Fruit fly (Drosophila melanogaster) whole organism, embryonic: ENCODE results near the gene DEF8.

ENCODE experiments used
- CG10147 ChIP-seq: fragments of 200-800 bp; sonication (Bioruptor generic); optimal IDR thresholded peaks from 2 replicates; lab custom pipeline; 2019; ENCODE audit warnings: missing biosample characterization, mild to moderate bottlenecking, missing genetic modification characterization, moderate library complexity
- CG1024 ChIP-seq: fragments of 200-800 bp; sonication (Bioruptor generic); IDR thresholded peaks from 2 replicates; pipeline ENCODE4 v1.3.6; 2022; ENCODE audit warnings: missing biosample characterization, missing genetic modification characterization
- CG10565 ChIP-seq: fragments of 200-800 bp; sonication (Bioruptor generic); optimal IDR thresholded peaks from 3 replicates; lab custom pipeline; 2016; ENCODE audit warnings: missing biosample characterization, mild to moderate bottlenecking, missing genetic modification characterization
- CG10959 ChIP-seq: fragments of 200-800 bp; sonication (Bioruptor generic); IDR thresholded peaks from 2 replicates; pipeline ENCODE4 v1.3.6; 2022; ENCODE audit warnings: missing biosample characterization, missing genetic modification characterization
- CG10979 ChIP-seq: fragments of 200-800 bp; sonication (Bioruptor generic); optimal IDR thresholded peaks from 2 replicates; lab custom pipeline; 2018; ENCODE audit warnings: missing biosample characterization, mild to moderate bottlenecking, missing genetic modification characterization, moderate library complexity
- CG11093 ChIP-seq: fragments of 200-800 bp; sonication (Bioruptor generic); IDR thresholded peaks from 3 replicates; pipeline ENCODE4 v1.3.6; 2022; ENCODE audit warnings: missing biosample characterization, missing genetic modification characterization
- CG12299 ChIP-seq: fragments of 200-800 bp; sonication (Bioruptor generic); optimal IDR thresholded peaks from 2 replicates; lab custom pipeline; 2018; ENCODE audit warnings: missing biosample characterization, mild to moderate bottlenecking, missing genetic modification characterization
- CG1233 ChIP-seq: fragments of 200-800 bp; sonication (Bioruptor generic); optimal IDR thresholded peaks from 4 replicates; lab custom pipeline; 2018; ENCODE audit warnings: missing biosample characterization, mild to moderate bottlenecking, missing genetic modification characterization
- CG18619 ChIP-seq: fragments of 200-800 bp; sonication (Bioruptor generic); optimal IDR thresholded peaks from 3 replicates; lab custom pipeline; 2017; ENCODE audit warnings: missing biosample characterization, mild to moderate bottlenecking, missing genetic modification characterization
- CG2712 ChIP-seq: fragments of 200-800 bp; optimal IDR thresholded peaks from 3 replicates; lab custom pipeline; 2019; ENCODE audit warnings: missing biosample characterization, mild to moderate bottlenecking, missing genetic modification characterization, moderate library complexity
- CG31441 ChIP-seq: fragments of 200-800 bp; sonication (Bioruptor generic); IDR thresholded peaks from 2 replicates; pipeline ENCODE4 v1.3.6; 2022; ENCODE audit warnings: missing biosample characterization, missing genetic modification characterization
- CG3163 ChIP-seq: fragments of 200-800 bp; sonication (Bioruptor generic); optimal IDR thresholded peaks from 3 replicates; lab custom pipeline; 2016; ENCODE audit warnings: missing biosample characterization, missing genetic modification characterization
- CG32767 ChIP-seq: fragments of 200-800 bp; sonication (Bioruptor generic); IDR thresholded peaks from 2 replicates; pipeline ENCODE4 v1.3.6; 2022; ENCODE audit warnings: missing biosample characterization, missing genetic modification characterization
- CG33557 ChIP-seq: fragments of 200-800 bp; sonication (Bioruptor generic); optimal IDR thresholded peaks from 2 replicates; lab custom pipeline; 2019; ENCODE audit warnings: missing biosample characterization, mild to moderate bottlenecking, missing genetic modification characterization, moderate library complexity
- CG3407 ChIP-seq: fragments of 200-800 bp; sonication (Bioruptor generic); optimal IDR thresholded peaks from 2 replicates; lab custom pipeline; 2018; ENCODE audit warnings: missing biosample characterization, mild to moderate bottlenecking, missing genetic modification characterization
- CG3847 ChIP-seq: fragments of 200-800 bp; sonication (Bioruptor generic); IDR thresholded peaks from 2 replicates; pipeline ENCODE4 v1.3.6; 2022; ENCODE audit warnings: missing biosample characterization, missing genetic modification characterization
- CG3995 ChIP-seq: fragments of 200-800 bp; sonication (Bioruptor generic); optimal IDR thresholded peaks from 3 replicates; lab custom pipeline; 2016; ENCODE audit warnings: missing biosample characterization, missing genetic modification characterization
- CG8359 ChIP-seq: fragments of 200-800 bp; sonication (Bioruptor generic); optimal IDR thresholded peaks from 2 replicates; lab custom pipeline; 2017; ENCODE audit warnings: missing biosample characterization, mild to moderate bottlenecking, missing genetic modification characterization, borderline replicate concordance
- CG8765 ChIP-seq: fragments of 200-800 bp; sonication (Bioruptor generic); IDR thresholded peaks from 2 replicates; pipeline ENCODE4 v1.3.6; 2022; ENCODE audit warnings: missing biosample characterization, missing genetic modification characterization
- CG9817 ChIP-seq: fragments of 200-800 bp; sonication (Bioruptor generic); optimal IDR thresholded peaks from 2 replicates; lab custom pipeline; 2018; ENCODE audit warnings: missing biosample characterization, mild to moderate bottlenecking, missing genetic modification characterization, moderate library complexity
- CHES-1-like ChIP-seq: fragments of 200-800 bp; sonication (Bioruptor generic); optimal IDR thresholded peaks from 2 replicates; lab custom pipeline; 2016; ENCODE audit warnings: missing biosample characterization, missing genetic modification characterization
- E2f2 ChIP-seq: fragments of 200-800 bp; sonication (Bioruptor generic); IDR thresholded peaks from 2 replicates; pipeline ENCODE4 v1.3.6; 2022; ENCODE audit warnings: missing biosample characterization, missing genetic modification characterization
- Fer1 ChIP-seq: fragments of 200-800 bp; sonication (Bioruptor generic); optimal IDR thresholded peaks from 2 replicates; lab custom pipeline; 2017; ENCODE audit warnings: missing biosample characterization, mild to moderate bottlenecking, missing genetic modification characterization
- Hmx ChIP-seq: fragments of 200-800 bp; sonication (Bioruptor generic); optimal IDR thresholded peaks from 2 replicates; lab custom pipeline; 2016; ENCODE audit warnings: missing biosample characterization, missing genetic modification characterization
- Hsf ChIP-seq: fragments of 200-800 bp; sonication (Bioruptor generic); optimal IDR thresholded peaks from 3 replicates; lab custom pipeline; 2016; ENCODE audit warnings: missing biosample characterization, missing genetic modification characterization
- Jarid2 ChIP-seq: fragments of 200-800 bp; sonication (Bioruptor generic); optimal IDR thresholded peaks from 3 replicates; lab custom pipeline; 2017; ENCODE audit warnings: mild to moderate bottlenecking, missing biosample characterization, missing genetic modification reagents, missing genetic modification characterization
- NC2α ChIP-seq: fragments of 200-800 bp; sonication (Bioruptor generic); optimal IDR thresholded peaks from 2 replicates; lab custom pipeline; 2016; ENCODE audit warnings: missing biosample characterization, missing genetic modification characterization
- Nf-YC ChIP-seq: fragments of 200-800 bp; optimal IDR thresholded peaks from 3 replicates; lab custom pipeline; 2019; ENCODE audit warnings: missing biosample characterization, mild to moderate bottlenecking, missing genetic modification characterization, moderate library complexity
- Oli ChIP-seq: fragments of 200-800 bp; sonication (Bioruptor generic); optimal IDR thresholded peaks from 2 replicates; lab custom pipeline; 2018; ENCODE audit warnings: missing biosample characterization, mild to moderate bottlenecking, missing genetic modification characterization, moderate library complexity
- Pdp1 ChIP-seq, 2 experiments: fragments of 200-800 bp; sonication (Bioruptor generic); optimal IDR thresholded peaks; 3 replicates each; lab custom pipeline; 2016; ENCODE audit warnings: missing biosample characterization in 2 of 2, missing genetic modification characterization in 2 of 2, mild to moderate bottlenecking in 1 of 2, moderate library complexity in 1 of 2
- Ssrp ChIP-seq: fragments of 200-800 bp; sonication (Bioruptor generic); optimal IDR thresholded peaks from 2 replicates; lab custom pipeline; 2018; ENCODE audit warnings: missing biosample characterization, mild to moderate bottlenecking, missing genetic modification characterization, moderate library complexity
- ac ChIP-seq: fragments of 200-800 bp; sonication (Bioruptor generic); optimal IDR thresholded peaks from 3 replicates; lab custom pipeline; 2017; ENCODE audit warnings: missing biosample characterization, mild to moderate bottlenecking, missing genetic modification characterization
- br ChIP-seq: fragments of >200 bp; optimal IDR thresholded peaks from 2 replicates; lab custom pipeline; 2017
- bsh ChIP-seq, 2 experiments: fragments of 200-800 bp; sonication (Bioruptor generic); optimal IDR thresholded peaks; 2 replicates each; lab custom pipeline; 2017 to 2018; ENCODE audit warnings: mild to moderate bottlenecking in 2 of 2, missing biosample characterization in 2 of 2, missing genetic modification characterization in 2 of 2, moderate library complexity in 1 of 2
- croc ChIP-seq: fragments of 200-800 bp; sonication (Bioruptor generic); conservative IDR thresholded peaks from 3 replicates; pipeline ENCODE4 v1.3.6; 2022; ENCODE audit warnings: missing biosample characterization, missing genetic modification characterization
- da ChIP-seq: fragments of 200-800 bp; sonication (Bioruptor generic); optimal IDR thresholded peaks from 2 replicates; lab custom pipeline; 2016; ENCODE audit warnings: missing biosample characterization, missing genetic modification characterization
- danr ChIP-seq: fragments of 200-800 bp; sonication (Bioruptor generic); IDR thresholded peaks from 2 replicates; pipeline ENCODE4 v1.3.6; 2022; ENCODE audit warnings: missing biosample characterization, missing genetic modification characterization
- gce ChIP-seq: fragments of 200-800 bp; sonication (Bioruptor generic); IDR thresholded peaks from 3 replicates; pipeline ENCODE4 v1.3.6; 2022; ENCODE audit warnings: missing biosample characterization, missing genetic modification characterization
- ham ChIP-seq: fragments of 200-800 bp; sonication (Bioruptor generic); IDR thresholded peaks from 2 replicates; pipeline ENCODE4 v1.3.6; 2022; ENCODE audit warnings: missing biosample characterization, missing genetic modification characterization
- klu ChIP-seq: fragments of 200-800 bp; sonication (Bioruptor generic); IDR thresholded peaks from 2 replicates; pipeline ENCODE4 v1.3.6; 2022; ENCODE audit warnings: missing biosample characterization, missing genetic modification characterization
- lab ChIP-seq: fragments of 200-800 bp; sonication (Bioruptor generic); optimal IDR thresholded peaks from 3 replicates; lab custom pipeline; 2017; ENCODE audit warnings: missing biosample characterization, missing genetic modification characterization, mild to moderate bottlenecking, moderate library complexity, missing genetic modification reagents
- lmd ChIP-seq: fragments of 200-800 bp; sonication (Bioruptor generic); IDR thresholded peaks from 2 replicates; pipeline ENCODE4 v1.3.6; 2022; ENCODE audit warnings: missing biosample characterization, missing genetic modification characterization
- maf-S ChIP-seq: fragments of 200-800 bp; sonication (Bioruptor generic); optimal IDR thresholded peaks from 2 replicates; lab custom pipeline; 2016; ENCODE audit warnings: missing biosample characterization, missing genetic modification characterization
- nerfin-1 ChIP-seq: fragments of 200-800 bp; sonication (Bioruptor generic); optimal IDR thresholded peaks from 3 replicates; lab custom pipeline; 2019; ENCODE audit warnings: missing biosample characterization, mild to moderate bottlenecking, missing genetic modification characterization, moderate library complexity
- sc ChIP-seq, 3 experiments: fragments of >200 bp in 2 of 3; fragments of 200-800 bp in 1 of 3; sonication (Bioruptor generic) in 1 of 3; optimal IDR thresholded peaks; 2 replicates in 2 of 3; 3 replicates in 1 of 3; lab custom pipeline; 2017; ENCODE audit warnings: mild to moderate bottlenecking in 1 of 3, missing biosample characterization in 1 of 3, missing genetic modification characterization in 1 of 3, missing genetic modification reagents in 1 of 3
- sima ChIP-seq: fragments of 200-800 bp; sonication (Bioruptor generic); optimal IDR thresholded peaks from 2 replicates; lab custom pipeline; 2016; ENCODE audit warnings: missing biosample characterization, missing genetic modification characterization
- trh ChIP-seq: fragments of 200-800 bp; sonication (Bioruptor generic); optimal IDR thresholded peaks from 2 replicates; lab custom pipeline; 2016; ENCODE audit warnings: missing biosample characterization, missing genetic modification characterization
- zen2 ChIP-seq: fragments of 200-800 bp; sonication (Bioruptor generic); IDR thresholded peaks from 3 replicates; pipeline ENCODE4 v1.3.6; 2022; ENCODE audit warnings: missing biosample characterization, missing genetic modification characterization; ENCODE audit not compliant: partially characterized antibody

The DEF8 gene

DNA sequence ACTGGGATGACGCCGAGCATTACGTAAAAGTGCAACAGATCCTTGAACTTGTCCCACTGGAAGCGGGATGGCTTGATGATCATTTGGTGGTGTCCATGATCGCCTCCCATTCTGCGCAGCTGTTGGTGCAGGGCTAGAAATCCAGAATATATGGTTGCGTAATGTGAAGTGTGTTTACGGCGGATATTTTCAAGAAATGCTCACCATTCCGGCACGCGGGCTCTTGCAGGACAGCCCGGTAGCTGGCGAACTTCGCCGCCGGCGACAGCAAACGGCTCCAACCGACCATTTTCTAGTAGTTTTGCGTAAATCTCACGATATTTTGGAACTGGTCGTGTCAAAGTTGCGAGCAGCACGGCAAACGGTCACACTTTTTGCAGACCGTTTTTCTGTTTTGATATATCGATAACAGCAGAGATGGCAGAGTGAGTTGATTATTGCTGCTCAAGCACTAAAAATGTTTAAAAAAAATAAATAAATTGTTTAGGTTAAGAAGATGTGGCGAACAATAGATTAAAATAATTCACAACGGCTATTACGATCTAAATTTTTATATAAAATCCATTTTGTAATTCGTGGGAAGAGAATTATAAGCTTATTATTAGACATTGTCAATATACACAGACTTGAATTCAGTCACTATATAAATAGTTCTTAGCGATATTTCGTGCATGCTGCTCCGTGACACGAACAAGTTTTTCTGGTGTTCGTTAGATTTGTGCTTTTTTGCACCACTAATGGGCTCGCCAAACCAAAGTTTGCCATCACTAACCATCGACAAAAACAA, 6.4 kb downstream of the DEF8 start, which contains the start of the genes ND-SGDH and RhoGAP68F (continued):
- TF ChIP-seq ham (GFP tag; lab: Robert Waterston, UW) (0 out of 2 replicates have a peak, but pooled peaks have one; percentile 43), klu (GFP tag; lab: Robert Waterston, UW) (peak; percentile 71), CG9817 (peak; percentile 83), CG10959 (GFP tag; lab: Robert Waterston, UW) (peak; percentile 55; the same call in 1 of the 2 replicates), lab (GFP tag; lab: Kevin White, UChicago) (peak; percentile 75), Hmx (peak; percentile 38), Pdp1 (GFP tag; optimal IDR thresholded peaks at IDR 0.05; lab: Kevin White, UChicago) (peak; percentile 70 to 97), danr (GFP tag; lab: Robert Waterston, UW) (peak; percentile 17; the same call in 1 of the 2 replicates), E2f2 (GFP tag; lab: Robert Waterston, UW) (no peak), trh (GFP tag; lab: Kevin White, UChicago) (peak; percentile 44), Hsf (peak; percentile 80), CG3163 (GFP tag; lab: Kevin White, UChicago) (no peak), CG8765 (no peak), CG8359 (no peak), CG2712 (peak; percentile 84), CG31441 (GFP tag; lab: Robert Waterston, UW) (peak; percentile 82; the same call in 1 of the 2 replicates), CHES-1-like (peak; percentile 52), sc (optimal IDR thresholded peaks at IDR 0.05; lab: Kevin White, UChicago) (no peak), sc (GFP tag; optimal IDR thresholded peaks at IDR 0.05; lab: Kevin White, UChicago) (peak; percentile 47), nerfin-1 (tag; lab: Kevin White, UChicago) (peak; percentile 62), ac (GFP tag; lab: Kevin White, UChicago) (no peak), CG1024 (GFP tag; lab: Robert Waterston, UW) (no peak), br (lab: Kevin White, UChicago) (no peak), CG10565 (GFP tag; lab: Kevin White, UChicago) (no peak), CG3847 (GFP tag; lab: Robert Waterston, UW) (peak; percentile 83), gce (GFP tag; lab: Robert Waterston, UW) (no peak), Ssrp (tag; lab: Kevin White, UChicago) (peak; percentile 70), CG1233 (GFP tag; lab: Kevin White, UChicago) (peak; percentile 73), Oli (tag; lab: Kevin White, UChicago) (peak; percentile 55), sima (GFP tag; lab: Kevin White, UChicago) (no peak), CG3995 (GFP tag; lab: Kevin White, UChicago) (peak; percentile 91), CG10147 (peak; percentile 73), zen2 (GFP tag; lab: Robert Waterston, UW) (peak; percentile 81), Nf-YC (tag; lab: Kevin White, UChicago) (peak; percentile 71), CG32767 (GFP tag; lab: Robert Waterston, UW) (peak; percentile 52), Jarid2 (no peak), CG3407 (GFP tag; lab: Kevin White, UChicago) (peak; percentile 49), CG11093 (peak; percentile 54; the same call in 1 of the 3 replicates), CG12299 (no peak), Fer1 (GFP tag; lab: Kevin White, UChicago) (peak; percentile 30), bsh (GFP tag; optimal IDR thresholded peaks at IDR 0.05; lab: Kevin White, UChicago) (peak in 1 of 2 experiments; percentile 57), lmd (GFP tag; lab: Robert Waterston, UW) (peak; percentile 77), NC2α (no peak), CG10979 (tag; lab: Kevin White, UChicago) (peak; percentile 56), croc (GFP tag; lab: Robert Waterston, UW) (peak; percentile 64), maf-S (GFP tag; lab: Kevin White, UChicago) (peak; percentile 68), CG33557 (GFP tag; lab: Kevin White, UChicago) (peak; percentile 62), CG18619 (GFP tag; lab: Kevin White, UChicago) (peak; percentile 41), da (peak; percentile 2)
